Fruit fly (Drosophila melanogaster): ENCODE data around the gene CG18266.

DNA sequence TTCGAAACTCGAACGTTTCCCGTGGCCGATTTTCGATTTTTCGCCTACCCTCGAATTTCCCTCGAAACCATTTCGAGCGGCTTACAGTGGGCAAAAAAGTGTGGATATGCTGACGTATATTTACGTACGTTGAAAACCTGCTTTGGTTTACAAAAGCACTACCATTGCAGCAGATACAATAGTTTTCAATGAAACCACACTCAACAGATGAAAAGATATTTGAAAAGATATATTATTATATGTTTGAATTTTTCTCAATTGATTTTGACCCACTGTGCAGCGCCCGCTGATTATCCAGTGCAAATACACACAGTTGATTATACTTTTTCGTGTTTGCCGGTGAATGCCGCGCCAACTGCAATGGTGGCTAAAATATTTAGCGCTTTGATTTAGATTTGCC, 13.5 kb downstream of the CG18266 start:
- no peak for TF ChIP-seq CG1620 (GFP tag; optimal IDR thresholded peaks at IDR 0.05)
- no peak for TF ChIP-seq pad (GFP tag; optimal IDR thresholded peaks at IDR 0.05)
- no peak for TF ChIP-seq bab1 (GFP tag; optimal IDR thresholded peaks at IDR 0.05)
- TF ChIP-seq Crg-1 (GFP tag; optimal IDR thresholded peaks at IDR 0.05) = no peak
- no peak for TF ChIP-seq Clk (GFP tag; optimal IDR thresholded peaks at IDR 0.05)
- no peak for TF ChIP-seq cnc (optimal IDR thresholded peaks at IDR 0.05)
- no peak for TF ChIP-seq CG5204 (GFP tag; optimal IDR thresholded peaks at IDR 0.05)
- TF ChIP-seq CG14711 (tag; optimal IDR thresholded peaks at IDR 0.05) = no peak
- TF ChIP-seq ovo (GFP tag; optimal IDR thresholded peaks at IDR 0.05) = no peak
- no peak for TF ChIP-seq CG33017 (tag; optimal IDR thresholded peaks at IDR 0.05)
- TF ChIP-seq tj (GFP tag; optimal IDR thresholded peaks at IDR 0.05) = no peak
- TF ChIP-seq kay (GFP tag; ENCODE audit: borderline replicate concordance) = no peak
